Fruit fly (Drosophila melanogaster) whole organism, pupa: Measurements from ENCODE around the gene TrxT.
A peak's percentile ranks its signal among the peaks of the same experiment; 100 is the strongest.

Source experiments
- CG10348 ChIP-seq: fragments of 200-800 bp; sonication (Bioruptor generic); IDR thresholded peaks from 2 replicates; pipeline ENCODE4 v1.3.6; 2022; ENCODE audit warnings: missing biosample characterization, missing genetic modification characterization
- CG12605 ChIP-seq: fragments of 200-800 bp; sonication (Bioruptor generic); IDR thresholded peaks from 2 replicates; pipeline ENCODE4 v1.3.6; 2022; ENCODE audit warnings: missing biosample characterization, missing genetic modification characterization
- CG13204 ChIP-seq: fragments of 200-800 bp; sonication (Bioruptor generic); optimal IDR thresholded peaks from 2 replicates; lab custom pipeline; 2018; ENCODE audit warnings: missing biosample characterization, mild to moderate bottlenecking, missing genetic modification characterization, moderate library complexity
- CG14655 ChIP-seq: fragments of 200-800 bp; sonication (Bioruptor generic); optimal IDR thresholded peaks from 3 replicates; lab custom pipeline; 2017; ENCODE audit warnings: mild to moderate bottlenecking, missing biosample characterization, missing genetic modification reagents, missing genetic modification characterization
- CG15710 ChIP-seq: fragments of 200-800 bp; sonication (Bioruptor generic); optimal IDR thresholded peaks from 2 replicates; lab custom pipeline; 2018; ENCODE audit warnings: missing biosample characterization, mild to moderate bottlenecking, missing genetic modification characterization, moderate library complexity
- CG32121 ChIP-seq: fragments of 200-800 bp; sonication (Bioruptor generic); IDR thresholded peaks from 2 replicates; pipeline ENCODE4 v1.3.6; 2022; ENCODE audit warnings: missing biosample characterization, missing genetic modification characterization
- CG34367 ChIP-seq: fragments of 200-800 bp; sonication (Bioruptor generic); optimal IDR thresholded peaks from 2 replicates; lab custom pipeline; 2018; ENCODE audit warnings: missing biosample characterization, mild to moderate bottlenecking, missing genetic modification characterization
- CG4496 ChIP-seq: fragments of 200-800 bp; sonication (Bioruptor generic); IDR thresholded peaks from 3 replicates; pipeline ENCODE4 v1.3.6; 2022; ENCODE audit warnings: missing biosample characterization, missing genetic modification characterization
- CG8159 ChIP-seq: fragments of 200-800 bp; sonication (Bioruptor generic); optimal IDR thresholded peaks from 3 replicates; lab custom pipeline; 2018; ENCODE audit warnings: missing biosample characterization, mild to moderate bottlenecking, missing genetic modification characterization, moderate library complexity
- CG9948 ChIP-seq: fragments of 200-800 bp; sonication (Bioruptor generic); optimal IDR thresholded peaks from 2 replicates; lab custom pipeline; 2018; ENCODE audit warnings: missing biosample characterization, mild to moderate bottlenecking, missing genetic modification characterization, moderate library complexity
- D1 ChIP-seq: fragments of 200-800 bp; sonication (Bioruptor generic); optimal IDR thresholded peaks from 2 replicates; lab custom pipeline; 2018; ENCODE audit warnings: missing biosample characterization, mild to moderate bottlenecking, missing genetic modification characterization, moderate library complexity
- EcR ChIP-seq: fragments of 200-800 bp; sonication (Bioruptor generic); optimal IDR thresholded peaks from 3 replicates; lab custom pipeline; 2019; ENCODE audit warnings: missing biosample characterization, missing genetic modification characterization, mild to moderate bottlenecking, moderate library complexity, missing genetic modification reagents
- Ets98B ChIP-seq: fragments of 200-800 bp; sonication (Bioruptor generic); IDR thresholded peaks from 2 replicates; pipeline ENCODE4 v1.3.6; 2022; ENCODE audit warnings: missing biosample characterization, missing genetic modification characterization
- Pif1A ChIP-seq: fragments of 200-800 bp; sonication (Bioruptor generic); optimal IDR thresholded peaks from 3 replicates; lab custom pipeline; 2016; ENCODE audit warnings: missing biosample characterization, missing genetic modification characterization
- Pif1B ChIP-seq: fragments of 200-800 bp; sonication (Bioruptor generic); optimal IDR thresholded peaks from 3 replicates; lab custom pipeline; 2016; ENCODE audit warnings: missing biosample characterization, missing genetic modification characterization
- Snoo ChIP-seq: fragments of 200-800 bp; sonication (Bioruptor generic); optimal IDR thresholded peaks from 3 replicates; lab custom pipeline; 2017; ENCODE audit warnings: missing biosample characterization, mild to moderate bottlenecking, missing genetic modification characterization, inconsistent platforms
- fd96Ca ChIP-seq: fragments of 200-800 bp; sonication (Bioruptor generic); IDR thresholded peaks from 3 replicates; pipeline ENCODE4 v1.3.6; 2022; ENCODE audit warnings: missing biosample characterization, missing genetic modification characterization
- gl ChIP-seq: fragments of 200-800 bp; sonication (Bioruptor generic); optimal IDR thresholded peaks from 2 replicates; lab custom pipeline; 2018; ENCODE audit warnings: missing biosample characterization, mild to moderate bottlenecking, missing genetic modification characterization
- rn ChIP-seq: fragments of 200-800 bp; sonication (Bioruptor generic); IDR thresholded peaks from 2 replicates; pipeline ENCODE4 v1.3.6; 2022; ENCODE audit warnings: missing biosample characterization, missing genetic modification characterization

The TrxT gene

dm6 chrX:5311838-5312339 is at the start of gene TrxT, which contains the start of gene dhd:
Gene TrxT, minus strand, starts transcription at chrX:5311888.
Gene dhd, plus strand, starts transcription at chrX:5312171.
- TF ChIP-seq CG10348 (GFP tag; lab: Robert Waterston, UW) = no peak
- TF ChIP-seq CG12605 (GFP tag; lab: Robert Waterston, UW) = no peak
- peak; percentile 88 for TF ChIP-seq CG4496 (GFP tag; lab: Robert Waterston, UW)
- peak; percentile 63 for TF ChIP-seq Ets98B (GFP tag; lab: Robert Waterston, UW)
- TF ChIP-seq fd96Ca (GFP tag; lab: Robert Waterston, UW) = peak; percentile 69
- no peak for TF ChIP-seq Pif1A (GFP tag; lab: Kevin White, UChicago)
- no peak for TF ChIP-seq Pif1B (GFP tag; lab: Kevin White, UChicago)
- peak; percentile 40 for TF ChIP-seq CG34367 (tag; lab: Kevin White, UChicago)
- no peak for TF ChIP-seq Snoo (tag; lab: Kevin White, UChicago)
- peak; percentile 21 for TF ChIP-seq CG15710 (tag; lab: Kevin White, UChicago)
- TF ChIP-seq CG8159 (tag; lab: Kevin White, UChicago) = peak; percentile 46
- peak; percentile 34 for TF ChIP-seq gl (tag; lab: Kevin White, UChicago)
- TF ChIP-seq CG32121 (GFP tag; lab: Robert Waterston, UW) = peak; percentile 49; the same call in 1 of the 2 replicates

DNA sequence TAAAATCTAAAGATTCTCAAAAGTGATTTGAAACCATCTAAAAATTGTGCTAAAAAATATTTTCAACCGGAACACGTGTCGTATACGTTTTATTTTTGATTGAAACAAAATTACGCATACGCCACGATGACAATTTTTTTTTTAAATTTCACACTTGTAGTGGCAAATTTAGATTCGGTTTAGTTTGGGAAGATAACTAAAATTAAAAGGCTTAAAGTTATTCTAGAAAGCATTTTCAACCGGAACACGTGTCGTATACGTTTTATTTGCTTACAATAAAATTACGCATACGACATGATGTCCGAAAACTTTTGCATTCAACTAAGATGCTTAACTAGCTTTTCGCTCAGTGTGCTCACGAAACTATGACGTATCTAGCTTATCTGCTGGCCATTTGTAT is 47.1 kb upstream of the TrxT start:
- TF ChIP-seq CG8159 (tag; lab: Kevin White, UChicago) (no peak), Snoo (tag; lab: Kevin White, UChicago) (no peak), fd96Ca (GFP tag; lab: Robert Waterston, UW) (no peak), CG13204 (GFP tag; lab: Kevin White, UChicago) (no peak), CG9948 (tag; lab: Kevin White, UChicago) (no peak)

DNA sequence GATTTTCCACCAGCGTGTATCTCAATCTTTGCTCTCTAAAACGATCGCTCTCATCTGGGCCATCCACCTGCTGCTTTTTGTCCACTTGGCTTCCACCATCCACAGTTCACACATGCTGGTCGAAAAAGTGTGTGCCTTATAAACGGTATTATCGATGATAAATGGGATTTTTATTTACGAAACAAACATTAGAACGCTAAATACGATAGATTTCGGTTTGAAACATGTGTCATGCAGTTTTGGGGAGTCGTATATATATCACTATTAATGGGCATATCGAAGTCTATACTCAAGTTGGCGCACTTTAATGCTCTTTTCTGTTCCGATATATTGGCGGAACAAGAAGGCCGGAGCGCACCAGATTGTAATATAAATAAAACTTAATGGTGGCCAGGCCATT is 45.3 kb upstream of the TrxT start:
- TF ChIP-seq D1 (tag; lab: Kevin White, UChicago) = no peak
- no peak for TF ChIP-seq CG12605 (GFP tag; lab: Robert Waterston, UW)
- no peak for TF ChIP-seq gl (tag; lab: Kevin White, UChicago)
- no peak for TF ChIP-seq fd96Ca (GFP tag; lab: Robert Waterston, UW)
- no peak for TF ChIP-seq Ets98B (GFP tag; lab: Robert Waterston, UW)
- TF ChIP-seq CG4496 (GFP tag; lab: Robert Waterston, UW) = no peak
- TF ChIP-seq CG13204 (GFP tag; lab: Kevin White, UChicago) = no peak

DNA sequence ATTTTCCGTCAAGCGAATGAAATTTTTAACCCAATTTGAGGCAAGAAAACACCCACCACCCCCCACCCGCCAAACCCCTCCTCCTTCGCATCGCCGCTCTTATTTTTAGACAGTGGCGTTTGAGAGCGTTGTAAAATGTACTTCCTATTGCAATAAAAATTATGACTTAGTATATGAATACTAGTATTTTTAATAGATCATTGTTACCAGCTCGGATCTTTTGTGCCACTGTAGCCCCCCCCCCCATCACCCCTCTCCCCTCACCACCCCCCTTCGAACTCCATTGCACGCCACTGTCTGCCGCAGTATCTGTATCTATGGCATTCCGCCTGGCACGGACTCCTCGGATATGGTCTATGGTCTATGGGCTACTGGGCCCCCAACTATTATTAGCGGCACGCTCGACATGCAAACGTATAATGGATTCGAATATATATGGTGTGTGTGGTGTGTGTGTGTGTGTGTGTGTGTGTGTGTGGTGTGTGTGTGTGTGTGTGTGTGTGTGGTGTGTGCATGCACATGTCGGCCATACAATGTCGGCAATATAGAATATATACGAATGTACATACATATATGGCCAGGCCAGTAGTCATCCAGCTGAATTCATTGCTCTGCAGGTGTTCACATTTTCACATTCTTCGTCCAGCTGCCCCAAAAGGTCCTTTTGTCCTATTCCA is 38.3 kb upstream of the TrxT start:
- TF ChIP-seq CG32121 (GFP tag; lab: Robert Waterston, UW) = peak; percentile 28; the same call in 1 of the 2 replicates
- TF ChIP-seq Ets98B (GFP tag; lab: Robert Waterston, UW) = peak; percentile 29; the same call in 1 of the 2 replicates
- TF ChIP-seq fd96Ca (GFP tag; lab: Robert Waterston, UW) = peak; percentile 31; the same call in 1 of the 3 replicates
- no peak for TF ChIP-seq Snoo (tag; lab: Kevin White, UChicago)
- peak; percentile 31; the same call in 1 of the 3 replicates for TF ChIP-seq CG4496 (GFP tag; lab: Robert Waterston, UW)

- TF ChIP-seq Ets98B (GFP tag; lab: Robert Waterston, UW) (peak; percentile 65; the same call in 1 of the 2 replicates), fd96Ca (GFP tag; lab: Robert Waterston, UW) (peak; percentile 52; the same call in 1 of the 3 replicates), CG13204 (GFP tag; lab: Kevin White, UChicago) (no peak), CG32121 (GFP tag; lab: Robert Waterston, UW) (peak; percentile 63; the same call in 1 of the 2 replicates), CG34367 (tag; lab: Kevin White, UChicago) (no peak)
These were observed 28.3 kb upstream of the TrxT start, which contains the start of gene SK for dm6 chrX:5339970-5340369. Gene SK, plus strand, starts transcription at chrX:5340236.

- TF ChIP-seq CG14655 (GFP tag; lab: Kevin White, UChicago) = peak; percentile 30
- no peak for TF ChIP-seq D1 (tag; lab: Kevin White, UChicago)
- TF ChIP-seq, all 21 proteins: peak for 1
These were observed 26.7 kb upstream of the TrxT start for dm6 chrX:5338435-5338834.

- no peak for TF ChIP-seq Pif1B (GFP tag; lab: Kevin White, UChicago)
- TF ChIP-seq EcR (GFP tag; lab: Kevin White, UChicago) = no peak
- TF ChIP-seq CG32121 (GFP tag; lab: Robert Waterston, UW) = no peak
- TF ChIP-seq CG14655 (GFP tag; lab: Kevin White, UChicago) = no peak
- TF ChIP-seq CG4496 (GFP tag; lab: Robert Waterston, UW) = no peak
- no peak for TF ChIP-seq CG13204 (GFP tag; lab: Kevin White, UChicago)
- no peak for TF ChIP-seq CG10348 (GFP tag; lab: Robert Waterston, UW)
- TF ChIP-seq rn (GFP tag; lab: Robert Waterston, UW) = no peak
- TF ChIP-seq fd96Ca (GFP tag; lab: Robert Waterston, UW) = no peak
- no peak for TF ChIP-seq CG12605 (GFP tag; lab: Robert Waterston, UW)
- no peak for TF ChIP-seq CG34367 (tag; lab: Kevin White, UChicago)
- TF ChIP-seq, all 21 proteins: peak for 0
These were observed 25.6 kb upstream of the TrxT start for dm6 chrX:5337316-5337715.
